Fruit fly (Drosophila melanogaster): ENCODE measurements around the gene CG11695.
"Not testable (repeated sequence)": the region's sequence is repeated elsewhere in the genome, so short reads cannot be mapped to it uniquely, and the experiment has no call there.

CG11695 gene

dm6 chrX:11584075-11584474, 7.4 kb downstream of the CG11695 start, which contains the start of gene pkm:
pkm (minus strand) TSS chrX:11584175.
- TF ChIP-seq fd96Ca (GFP tag; IDR thresholded peaks at IDR 0.05): no peak
- no peak for TF ChIP-seq CG8159 (tag; optimal IDR thresholded peaks at IDR 0.05)
- TF ChIP-seq EcR (GFP tag; optimal IDR thresholded peaks at IDR 0.05): no peak
- TF ChIP-seq CG10348 (GFP tag; IDR thresholded peaks at IDR 0.05): no peak
- no peak for TF ChIP-seq CG14655 (GFP tag; optimal IDR thresholded peaks at IDR 0.05)
- no peak for TF ChIP-seq CG9948 (tag; optimal IDR thresholded peaks at IDR 0.05)
- no peak for TF ChIP-seq CG32121 (GFP tag; IDR thresholded peaks at IDR 0.05)
- no peak for TF ChIP-seq Pif1A (GFP tag; optimal IDR thresholded peaks at IDR 0.05)

dm6 chrX:11599589-11599988, 22.9 kb downstream of the CG11695 start, which contains the start of gene rho-4:
rho-4 (plus strand) TSS chrX:11599838.
- TF ChIP-seq CG13204 (GFP tag; optimal IDR thresholded peaks at IDR 0.05); gl (tag; optimal IDR thresholded peaks at IDR 0.05); CG15710 (tag; optimal IDR thresholded peaks at IDR 0.05): not testable (repeated sequence)

- TF ChIP-seq CG14655 (GFP tag; optimal IDR thresholded peaks at IDR 0.05): no peak
- no peak for TF ChIP-seq D1 (tag; optimal IDR thresholded peaks at IDR 0.05)
- TF ChIP-seq CG8301 (tag; optimal IDR thresholded peaks at IDR 0.05): peak; percentile 15
- no peak for TF ChIP-seq Ets98B (GFP tag; IDR thresholded peaks at IDR 0.05)
- TF ChIP-seq Pif1A (GFP tag; optimal IDR thresholded peaks at IDR 0.05): peak; percentile 63
- no peak for TF ChIP-seq CG9948 (tag; optimal IDR thresholded peaks at IDR 0.05)
- peak; percentile 31; the same call in 2 of the 3 replicates for TF ChIP-seq CG4496 (GFP tag; IDR thresholded peaks at IDR 0.05)
- TF ChIP-seq Pif1B (GFP tag; optimal IDR thresholded peaks at IDR 0.05): peak; percentile 55
- TF ChIP-seq EcR (GFP tag; optimal IDR thresholded peaks at IDR 0.05): peak; percentile 67
- TF ChIP-seq CG32121 (GFP tag; IDR thresholded peaks at IDR 0.05): no peak
- TF ChIP-seq gl (tag; optimal IDR thresholded peaks at IDR 0.05): no peak
- TF ChIP-seq CG12605 (GFP tag; IDR thresholded peaks at IDR 0.05): no peak; the same call in 1 of the 2 replicates
- peak; percentile 49; the same call in 1 of the 3 replicates for TF ChIP-seq fd96Ca (GFP tag; IDR thresholded peaks at IDR 0.05)
- no peak for TF ChIP-seq CG10348 (GFP tag; IDR thresholded peaks at IDR 0.05)
- no peak for TF ChIP-seq CG34367 (tag; optimal IDR thresholded peaks at IDR 0.05)
- no peak for TF ChIP-seq CG13204 (GFP tag; optimal IDR thresholded peaks at IDR 0.05)
- TF ChIP-seq CG8159 (tag; optimal IDR thresholded peaks at IDR 0.05): no peak
- TF ChIP-seq rn (GFP tag; IDR thresholded peaks at IDR 0.05): no peak
- peak; percentile 6 for TF ChIP-seq Snoo (tag; optimal IDR thresholded peaks at IDR 0.05)
- peak; percentile 25 for TF ChIP-seq CG15710 (tag; optimal IDR thresholded peaks at IDR 0.05)
- TF ChIP-seq CG17806 (tag; optimal IDR thresholded peaks at IDR 0.05): peak; percentile 27
These were observed 24.2 kb downstream of the CG11695 start for dm6 chrX:11600795-11601358.

- TF ChIP-seq Pif1B (GFP tag; optimal IDR thresholded peaks at IDR 0.05) (no peak), CG12605 (GFP tag; IDR thresholded peaks at IDR 0.05) (0 out of 2 replicates have a peak, but pooled peaks have one; percentile 22), CG17806 (tag; optimal IDR thresholded peaks at IDR 0.05) (no peak)
These were observed 24.7 kb downstream of the CG11695 start for dm6 chrX:11601408-11601807.

dm6 chrX:11604094-11604493, 27.4 kb downstream of the CG11695 start, which contains the start of gene CG2533:
CG2533 (minus strand) TSS chrX:11604194.
- TF ChIP-seq Pif1A (GFP tag; optimal IDR thresholded peaks at IDR 0.05): no peak
- no peak for TF ChIP-seq CG13204 (GFP tag; optimal IDR thresholded peaks at IDR 0.05)
- no peak for TF ChIP-seq CG8159 (tag; optimal IDR thresholded peaks at IDR 0.05)
- no peak for TF ChIP-seq Snoo (tag; optimal IDR thresholded peaks at IDR 0.05)
- TF ChIP-seq Ets98B (GFP tag; IDR thresholded peaks at IDR 0.05): no peak
- TF ChIP-seq CG15710 (tag; optimal IDR thresholded peaks at IDR 0.05): no peak
- no peak for TF ChIP-seq Pif1B (GFP tag; optimal IDR thresholded peaks at IDR 0.05)
- TF ChIP-seq CG9948 (tag; optimal IDR thresholded peaks at IDR 0.05): no peak
- no peak for TF ChIP-seq CG14655 (GFP tag; optimal IDR thresholded peaks at IDR 0.05)
- TF ChIP-seq CG32121 (GFP tag; IDR thresholded peaks at IDR 0.05): no peak
- no peak for TF ChIP-seq fd96Ca (GFP tag; IDR thresholded peaks at IDR 0.05)
- TF ChIP-seq gl (tag; optimal IDR thresholded peaks at IDR 0.05): no peak
- no peak for TF ChIP-seq rn (GFP tag; IDR thresholded peaks at IDR 0.05)
- TF ChIP-seq CG4496 (GFP tag; IDR thresholded peaks at IDR 0.05): no peak
- TF ChIP-seq CG12605 (GFP tag; IDR thresholded peaks at IDR 0.05): no peak
- TF ChIP-seq CG10348 (GFP tag; IDR thresholded peaks at IDR 0.05): no peak

- TF ChIP-seq EcR (GFP tag; optimal IDR thresholded peaks at IDR 0.05) (peak; percentile 55), CG10348 (GFP tag; IDR thresholded peaks at IDR 0.05) (no peak)
These were observed 34.5 kb downstream of the CG11695 start for dm6 chrX:11611056-11611644.

dm6 chrX:11611645-11612079, 35.0 kb downstream of the CG11695 start, which contains the start of the genes CG2247 and CG1703:
CG2247 (minus strand) TSS chrX:11611652.
CG1703 (plus strand) TSS chrX:11611927.
- no peak for TF ChIP-seq CG8301 (tag; optimal IDR thresholded peaks at IDR 0.05)
- TF ChIP-seq CG9948 (tag; optimal IDR thresholded peaks at IDR 0.05): no peak
- TF ChIP-seq CG12605 (GFP tag; IDR thresholded peaks at IDR 0.05): no peak
- TF ChIP-seq rn (GFP tag; IDR thresholded peaks at IDR 0.05): no peak
- no peak for TF ChIP-seq gl (tag; optimal IDR thresholded peaks at IDR 0.05)
- TF ChIP-seq Snoo (tag; optimal IDR thresholded peaks at IDR 0.05): no peak
- no peak for TF ChIP-seq CG8159 (tag; optimal IDR thresholded peaks at IDR 0.05)
- TF ChIP-seq CG32121 (GFP tag; IDR thresholded peaks at IDR 0.05): no peak
- no peak for TF ChIP-seq D1 (tag; optimal IDR thresholded peaks at IDR 0.05)
- no peak for TF ChIP-seq CG17806 (tag; optimal IDR thresholded peaks at IDR 0.05)
- TF ChIP-seq CG34367 (tag; optimal IDR thresholded peaks at IDR 0.05): no peak
- no peak for TF ChIP-seq Ets98B (GFP tag; IDR thresholded peaks at IDR 0.05)
- TF ChIP-seq CG4496 (GFP tag; IDR thresholded peaks at IDR 0.05): no peak
- no peak for TF ChIP-seq fd96Ca (GFP tag; IDR thresholded peaks at IDR 0.05)
- no peak for TF ChIP-seq Pif1A (GFP tag; optimal IDR thresholded peaks at IDR 0.05)
- no peak for TF ChIP-seq CG10348 (GFP tag; IDR thresholded peaks at IDR 0.05)

Data from whole organism, pupa.